Fruit fly (Drosophila melanogaster): ENCODE measurements around the gene Cyp4d1.

Gene Cyp4d1

dm6 chrX:2141854-2142216 is 20.1 kb downstream of the Cyp4d1 start (continued):
- TF ChIP-seq salr (GFP tag; optimal IDR thresholded peaks at IDR 0.05) (peak in 1 of 2 experiments; percentile 18), CG8119 (GFP tag; IDR thresholded peaks at IDR 0.05) (no peak), CG8632 (GFP tag; optimal IDR thresholded peaks at IDR 0.05) (peak; percentile 37), cyc (GFP tag; optimal IDR thresholded peaks at IDR 0.05) (peak; percentile 41), Sox14 (GFP tag; optimal IDR thresholded peaks at IDR 0.05) (no peak), CG16779 (tag; optimal IDR thresholded peaks at IDR 0.05) (peak; percentile 1), CG8319 (GFP tag; optimal IDR thresholded peaks at IDR 0.05) (no peak), Blimp-1 (GFP tag; optimal IDR thresholded peaks at IDR 0.05) (peak; percentile 22), CG6276 (GFP tag; optimal IDR thresholded peaks at IDR 0.05) (peak; percentile 59), CG6808 (GFP tag; optimal IDR thresholded peaks at IDR 0.05) (peak; percentile 53), svp (GFP tag) (peak; percentile 75), esn (GFP tag; optimal IDR thresholded peaks at IDR 0.05) (peak; percentile 42), net (GFP tag; optimal IDR thresholded peaks at IDR 0.05) (peak; percentile 6)

dm6 chrX:2141159-2141853 is 20.7 kb downstream of the Cyp4d1 start, which contains the start of gene D2hgdh:
Gene D2hgdh (plus strand): TSS chrX:2141489.
- TF ChIP-seq acj6 (GFP tag; optimal IDR thresholded peaks at IDR 0.05) = peak; percentile 37
- peak; percentile 20 for TF ChIP-seq vri (GFP tag; optimal IDR thresholded peaks at IDR 0.05)
- peak; percentile 10 for TF ChIP-seq OdsH (GFP tag; optimal IDR thresholded peaks at IDR 0.05)
- peak; percentile 33 for TF ChIP-seq Eip75B (GFP tag; optimal IDR thresholded peaks at IDR 0.05)
- TF ChIP-seq pdm3 (GFP tag; optimal IDR thresholded peaks at IDR 0.05) = peak; percentile 13
- TF ChIP-seq Hr39 (GFP tag; optimal IDR thresholded peaks at IDR 0.05) = peak; percentile 39
- TF ChIP-seq topi (GFP tag; optimal IDR thresholded peaks at IDR 0.05) = peak; percentile 30
- TF ChIP-seq dsx (GFP tag; optimal IDR thresholded peaks at IDR 0.05; ENCODE audit: poor library complexity, severe bottlenecking) = peak; percentile 28
- peak; percentile 63 for TF ChIP-seq Eip78C (GFP tag)
- TF ChIP-seq CG6163 (GFP tag; IDR thresholded peaks at IDR 0.05) = peak; percentile 45; the same call in 1 of the 3 replicates
- TF ChIP-seq lz (GFP tag; optimal IDR thresholded peaks at IDR 0.05) = peak; percentile 21
- TF ChIP-seq CG1621 (tag; optimal IDR thresholded peaks at IDR 0.05) = no peak
- peak; percentile 35 for TF ChIP-seq esn (GFP tag; optimal IDR thresholded peaks at IDR 0.05)
- no peak for TF ChIP-seq dac (GFP tag; optimal IDR thresholded peaks at IDR 0.05)
- TF ChIP-seq Smox (GFP tag; optimal IDR thresholded peaks at IDR 0.05) = no peak
- no peak for TF ChIP-seq fkh (GFP tag; optimal IDR thresholded peaks at IDR 0.05)
- TF ChIP-seq CG31627 (GFP tag; optimal IDR thresholded peaks at IDR 0.05) = peak; percentile 20
- no peak for TF ChIP-seq Ets96B (tag; optimal IDR thresholded peaks at IDR 0.05)
- TF ChIP-seq CG6854 (GFP tag; optimal IDR thresholded peaks at IDR 0.05) = no peak
- TF ChIP-seq CG8119 (GFP tag; IDR thresholded peaks at IDR 0.05) = 0 out of 3 replicates have a peak, but pooled peaks have one; percentile 23
- peak; percentile 63 for TF ChIP-seq CG15336 (GFP tag; IDR thresholded peaks at IDR 0.05)
- TF ChIP-seq eg (GFP tag; IDR thresholded peaks at IDR 0.05) = peak; percentile 53; the same call in 1 of the 3 replicates
- peak; percentile 26 for TF ChIP-seq Hr4 (GFP tag; optimal IDR thresholded peaks at IDR 0.05)
- TF ChIP-seq net (GFP tag; optimal IDR thresholded peaks at IDR 0.05) = peak; percentile 2
- TF ChIP-seq CG6808 (GFP tag; optimal IDR thresholded peaks at IDR 0.05) = no peak
- TF ChIP-seq Sox102F (GFP tag; optimal IDR thresholded peaks at IDR 0.05) = no peak
- no peak for TF ChIP-seq fd59A (GFP tag; optimal IDR thresholded peaks at IDR 0.05)
- TF ChIP-seq Blimp-1 (GFP tag; optimal IDR thresholded peaks at IDR 0.05) = no peak

dm6 chrX:2140487-2140886 is 21.5 kb downstream of the Cyp4d1 start:
- TF ChIP-seq Eip78C (GFP tag) (no peak), Smox (GFP tag; optimal IDR thresholded peaks at IDR 0.05) (no peak), CG31627 (GFP tag; optimal IDR thresholded peaks at IDR 0.05) (no peak), fd85E (GFP tag; optimal IDR thresholded peaks at IDR 0.05) (no peak), OdsH (GFP tag; optimal IDR thresholded peaks at IDR 0.05) (no peak), CG32006 (GFP tag; optimal IDR thresholded peaks at IDR 0.05) (no peak), eg (GFP tag; IDR thresholded peaks at IDR 0.05) (peak; percentile 34; the same call in 1 of the 3 replicates), CG34406 (GFP tag; optimal IDR thresholded peaks at IDR 0.05) (peak; percentile 12), cyc (GFP tag; optimal IDR thresholded peaks at IDR 0.05) (no peak), Ets21C (GFP tag; optimal IDR thresholded peaks at IDR 0.05) (no peak), CG1621 (tag; optimal IDR thresholded peaks at IDR 0.05) (peak; percentile 37), vri (GFP tag; optimal IDR thresholded peaks at IDR 0.05) (no peak), CG6163 (GFP tag; IDR thresholded peaks at IDR 0.05) (peak; percentile 54; the same call in 2 of the 3 replicates), Ets96B (tag; optimal IDR thresholded peaks at IDR 0.05) (no peak), Blimp-1 (GFP tag; optimal IDR thresholded peaks at IDR 0.05) (no peak), CG11762 (GFP tag; optimal IDR thresholded peaks at IDR 0.05; ENCODE audit: insufficient read depth) (no peak), ss (GFP tag; optimal IDR thresholded peaks at IDR 0.05) (no peak), CG3919 (GFP tag; optimal IDR thresholded peaks at IDR 0.05) (no peak), Hr38 (GFP tag; optimal IDR thresholded peaks at IDR 0.05) (no peak), dsx (GFP tag; optimal IDR thresholded peaks at IDR 0.05; ENCODE audit: poor library complexity, severe bottlenecking) (peak; percentile 29), spab (GFP tag; optimal IDR thresholded peaks at IDR 0.05) (no peak), fkh (GFP tag; optimal IDR thresholded peaks at IDR 0.05) (no peak), CG3032 (tag; optimal IDR thresholded peaks at IDR 0.05) (no peak)
